Worm (Caenorhabditis elegans): ENCODE results near the gene F54D12.9.

Gene F54D12.9

DNA sequence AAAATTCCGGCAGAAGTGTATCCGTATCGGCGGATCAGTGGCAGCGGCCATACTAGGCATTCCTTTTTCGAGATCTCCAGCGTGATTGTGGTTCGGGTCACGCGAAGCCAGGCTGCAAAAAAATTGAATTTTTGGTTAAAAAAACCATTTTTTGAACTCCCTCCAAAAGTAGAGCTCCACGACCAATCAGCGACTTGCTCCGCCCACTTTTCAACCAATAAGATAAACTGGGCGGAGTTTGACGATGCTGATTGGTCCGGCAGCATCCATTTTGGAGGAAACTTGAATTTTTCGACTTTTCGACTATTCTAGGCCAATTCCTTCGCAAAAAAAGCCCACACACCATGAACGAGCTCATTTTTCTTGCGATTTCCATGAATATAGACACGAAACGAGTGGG is 7.0 kb downstream of the F54D12.9 start:
- TF ChIP-seq mep-1 (tag; optimal IDR thresholded peaks at IDR 0.05) (no peak), aha-1 (tag) (peak; percentile 20)

DNA sequence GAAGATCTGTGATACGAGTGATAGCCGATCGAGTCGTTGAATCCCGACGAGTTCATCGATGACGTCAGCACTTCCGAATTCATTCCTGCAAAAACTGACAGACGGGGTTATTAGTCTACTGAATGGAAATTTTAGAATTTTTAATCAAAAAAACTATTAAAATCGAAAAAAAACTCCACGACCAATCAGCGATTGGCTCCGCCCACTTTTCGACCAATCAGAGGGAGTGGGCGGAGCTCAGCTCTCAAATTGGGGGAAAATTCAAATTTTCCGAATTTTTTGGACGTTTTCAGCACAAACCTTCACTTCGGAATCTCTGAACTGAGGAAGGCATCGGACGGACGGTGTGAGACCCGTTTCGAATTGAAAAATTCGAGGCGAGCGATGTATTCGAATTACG is 8.6 kb downstream of the F54D12.9 start:
- TF ChIP-seq aha-1 (tag) (no peak), nhr-41 (GFP tag; IDR thresholded peaks at IDR 0.05) (no peak), tra-1 (GFP tag; IDR thresholded peaks at IDR 0.05) (no peak), ztf-11 (tag; optimal IDR thresholded peaks at IDR 0.05) (no peak), ceh-62 (tag; optimal IDR thresholded peaks at IDR 0.05) (no peak), lin-15B (tag; optimal IDR thresholded peaks at IDR 0.05) (no peak), tag-97 (GFP tag; IDR thresholded peaks at IDR 0.05) (no peak), daf-16 (GFP tag; optimal IDR thresholded peaks at IDR 0.05) (no peak), daf-16 (tag; optimal IDR thresholded peaks at IDR 0.05) (no peak)

DNA sequence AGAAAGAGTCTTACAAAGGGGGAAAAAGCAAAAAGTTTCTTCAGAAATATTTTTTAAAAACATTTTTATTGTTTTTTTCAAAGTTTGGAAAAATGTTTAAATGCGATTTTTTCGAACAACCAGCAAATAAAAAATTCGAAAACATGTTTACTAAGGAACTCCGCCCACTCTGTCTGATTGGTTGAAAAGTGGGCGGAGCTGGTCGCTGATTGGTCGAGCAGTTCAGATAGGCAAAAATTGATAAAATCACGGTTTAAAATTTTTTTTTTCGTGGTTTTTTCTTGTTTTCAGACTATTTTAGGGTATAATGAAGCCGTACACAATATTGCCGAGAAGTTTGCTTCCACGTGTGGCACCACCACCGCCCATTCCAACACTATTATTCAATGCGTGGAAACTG is 9.4 kb downstream of the F54D12.9 start:
- TF ChIP-seq madf-5 (GFP tag; IDR thresholded peaks at IDR 0.05) (no peak), spr-1 (tag; optimal IDR thresholded peaks at IDR 0.05) (no peak), set-16 (GFP tag; IDR thresholded peaks at IDR 0.05) (no peak)

DNA sequence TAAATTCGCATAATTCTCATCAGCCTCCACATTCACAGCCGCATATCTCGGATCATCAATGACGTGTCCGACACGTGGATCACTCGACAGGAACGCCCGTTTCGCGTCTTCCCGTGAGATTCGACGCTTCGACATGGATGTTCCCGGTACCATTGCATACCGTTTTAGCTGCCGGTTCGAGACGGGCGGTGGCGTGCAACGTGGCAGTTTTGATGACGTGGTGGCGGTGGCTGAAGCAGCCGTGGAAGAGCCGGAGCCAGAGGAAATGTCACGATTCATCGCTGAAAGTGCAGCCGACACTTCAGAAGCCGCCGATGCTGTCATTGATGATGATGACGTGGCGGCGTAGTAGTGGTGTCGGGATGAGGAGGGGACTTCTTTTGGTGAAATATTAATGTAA is 10.0 kb downstream of the F54D12.9 start:
- no peak for TF ChIP-seq skn-1 (tag; optimal IDR thresholded peaks at IDR 0.05)
- TF ChIP-seq madf-9 (GFP tag; conservative IDR thresholded peaks at IDR 0.05): no peak
- no peak for TF ChIP-seq tra-1 (GFP tag; IDR thresholded peaks at IDR 0.05)
- peak; percentile 73 for TF ChIP-seq set-16 (GFP tag; IDR thresholded peaks at IDR 0.05)
- no peak for TF ChIP-seq lin-39 (tag; optimal IDR thresholded peaks at IDR 0.05)
- TF ChIP-seq daf-12 (tag; optimal IDR thresholded peaks at IDR 0.05): no peak
- no peak for TF ChIP-seq T20F7.1 (GFP tag; optimal IDR thresholded peaks at IDR 0.05)
- no peak for TF ChIP-seq php-3 (GFP tag; IDR thresholded peaks at IDR 0.05)
- TF ChIP-seq lin-29 (GFP tag; IDR thresholded peaks at IDR 0.05): no peak

DNA sequence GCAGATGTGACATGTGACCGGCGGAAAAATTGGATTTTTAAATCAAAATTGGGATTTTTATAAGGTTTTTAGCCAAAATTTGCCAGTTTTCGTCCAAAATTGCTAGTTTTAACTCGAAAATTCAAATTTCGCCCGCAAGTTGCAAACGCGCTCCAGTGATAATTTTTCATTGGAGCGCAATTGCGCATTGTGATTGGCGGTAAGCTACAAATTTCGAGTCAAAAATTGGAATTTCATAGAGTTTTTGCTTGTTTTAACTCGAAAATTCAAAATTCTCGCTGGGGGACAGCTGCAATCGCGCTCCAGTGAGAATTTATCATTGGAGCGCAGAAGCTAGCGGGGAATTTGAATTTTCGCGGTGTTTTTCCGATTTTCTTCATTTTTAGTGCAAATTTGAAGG is 12.2 kb downstream of the F54D12.9 start:
- TF ChIP-seq vab-7 (GFP tag; IDR thresholded peaks at IDR 0.05) (no peak), mdl-1 (tag; optimal IDR thresholded peaks at IDR 0.05) (no peak), lin-38 (GFP tag; IDR thresholded peaks at IDR 0.05) (peak; percentile 88)

DNA sequence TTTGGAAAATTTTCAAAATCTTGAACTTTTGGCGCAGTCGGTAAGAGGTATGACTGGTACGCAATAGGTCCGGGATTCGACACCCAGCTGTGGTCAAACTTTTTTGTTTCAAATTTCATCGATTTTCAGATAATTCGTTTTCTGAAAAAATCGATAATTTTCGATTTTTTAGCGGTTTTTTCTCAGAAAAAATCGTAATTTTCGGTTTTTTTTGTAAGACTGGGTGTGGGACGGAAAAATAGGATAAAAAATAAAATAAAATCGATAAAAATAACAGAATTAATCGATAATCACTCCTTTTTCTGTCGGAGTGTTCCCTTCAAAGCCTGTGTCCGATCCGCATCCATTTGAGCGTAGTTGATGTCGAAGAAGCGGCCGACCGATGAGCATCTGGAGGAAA is 12.8 kb downstream of the F54D12.9 start:
- TF ChIP-seq nhr-76 (tag; optimal IDR thresholded peaks at IDR 0.05) (no peak), ceh-28 (tag; optimal IDR thresholded peaks at IDR 0.05) (peak; percentile 54)

ce11 chrII:1365985-1366384 is 15.5 kb downstream of the F54D12.9 start:
- TF ChIP-seq vab-7 (GFP tag; IDR thresholded peaks at IDR 0.05) (no peak), Y75B8A.6 (GFP tag; IDR thresholded peaks at IDR 0.05) (no peak), unc-62 (GFP tag; optimal IDR thresholded peaks at IDR 0.05 in 1 of 2) (no peak), unc-62 (tag; optimal IDR thresholded peaks at IDR 0.05) (no peak), mes-2 (tag; optimal IDR thresholded peaks at IDR 0.05; ENCODE audit: poor library complexity, severe bottlenecking) (no peak), lin-38 (GFP tag; IDR thresholded peaks at IDR 0.05) (no peak), nhr-10 (tag; optimal IDR thresholded peaks at IDR 0.05) (no peak), daf-8 (GFP tag; IDR thresholded peaks at IDR 0.05) (no peak), ceh-44 (GFP tag; IDR thresholded peaks at IDR 0.05) (no peak), duxl-1 (tag; optimal IDR thresholded peaks at IDR 0.05; ENCODE audit: poor library complexity) (no peak), lin-1 (GFP tag; IDR thresholded peaks at IDR 0.05) (no peak), Y5F2A.4 (GFP tag; optimal IDR thresholded peaks at IDR 0.05) (no peak), dpl-1 (GFP tag; optimal IDR thresholded peaks at IDR 0.05) (no peak), jun-1 (tag; optimal IDR thresholded peaks at IDR 0.05) (no peak), daf-12 (tag; optimal IDR thresholded peaks at IDR 0.05) (no peak), aly-2 (tag; optimal IDR thresholded peaks at IDR 0.05) (no peak)

Data from whole organism, L4 larva.